Fruit fly (Drosophila melanogaster) whole organism, wandering third instar larva: ENCODE data around the gene CG14839.

Experiments used
- Abd-B ChIP-seq: fragments of >200 bp; optimal IDR thresholded peaks from 2 replicates; lab custom pipeline; 2017; ENCODE audit warnings: missing biosample characterization, missing genetic modification characterization
- CG32264 ChIP-seq: fragments of 200-800 bp; sonication (Bioruptor generic); optimal IDR thresholded peaks from 2 replicates; lab custom pipeline; 2016; ENCODE audit warnings: missing biosample characterization, missing genetic modification characterization
- CG9705 ChIP-seq: fragments of 200-800 bp; sonication (Bioruptor generic); optimal IDR thresholded peaks from 2 replicates; lab custom pipeline; 2018; ENCODE audit warnings: missing biosample characterization, mild to moderate bottlenecking, missing genetic modification characterization
- CrebA ChIP-seq: fragments of 200-800 bp; sonication (Bioruptor generic); optimal IDR thresholded peaks from 2 replicates; lab custom pipeline; 2016; ENCODE audit warnings: missing biosample characterization, mild to moderate bottlenecking, missing genetic modification characterization, borderline replicate concordance
- Dfd ChIP-seq: fragments of >200 bp; optimal IDR thresholded peaks from 2 replicates; lab custom pipeline; 2017; ENCODE audit warnings: missing biosample characterization, missing genetic modification characterization
- Dif ChIP-seq: fragments of 200-275, 200-300 bp; sonication (Bioruptor generic); optimal IDR thresholded peaks from 2 replicates; lab custom pipeline; 2018; ENCODE audit warnings: missing biosample characterization, missing genetic modification characterization; ENCODE audit not compliant: partially characterized antibody
- GATAd ChIP-seq: sonication (Bioruptor generic); optimal IDR thresholded peaks from 2 replicates; lab custom pipeline; 2016; ENCODE audit warnings: missing biosample characterization, missing genetic modification characterization
- HLH106 ChIP-seq: fragments of 200-800 bp; optimal IDR thresholded peaks from 3 replicates; lab custom pipeline; 2019; ENCODE audit warnings: missing biosample characterization, mild to moderate bottlenecking, missing genetic modification characterization, moderate library complexity
- Hr78 ChIP-seq: fragments of >200 bp; optimal IDR thresholded peaks from 2 replicates; lab custom pipeline; 2017; ENCODE audit warnings: missing biosample characterization, missing genetic modification characterization
- Hr83 ChIP-seq: fragments of 200-300 bp; sonication (Bioruptor generic); optimal IDR thresholded peaks from 2 replicates; lab custom pipeline; 2016; ENCODE audit warnings: missing biosample characterization, mild to moderate bottlenecking, missing genetic modification characterization, moderate library complexity; ENCODE audit not compliant: poor library complexity, severe bottlenecking
- Jra ChIP-seq: sonication (Bioruptor generic); optimal IDR thresholded peaks from 2 replicates; lab custom pipeline; 2016; ENCODE audit warnings: missing biosample characterization, missing genetic modification characterization
- Mio ChIP-seq: sonication (Bioruptor generic); optimal IDR thresholded peaks from 2 replicates; lab custom pipeline; 2016; ENCODE audit warnings: missing biosample characterization, missing genetic modification characterization
- Myc ChIP-seq: fragments of >200 bp; optimal IDR thresholded peaks from 2 replicates; lab custom pipeline; 2017
- N ChIP-seq: fragments of >200 bp; optimal IDR thresholded peaks from 2 replicates; lab custom pipeline; 2018; ENCODE audit warnings: missing biosample characterization, missing external identifiers, missing genetic modification characterization
- OdsH ChIP-seq: fragments of 200-800 bp; sonication (Bioruptor generic); optimal IDR thresholded peaks from 2 replicates; lab custom pipeline; 2016; ENCODE audit warnings: missing biosample characterization, mild to moderate bottlenecking, missing genetic modification characterization
- Rel ChIP-seq, 2 experiments: fragments of 200-800 bp; sonication (Bioruptor generic) in 1 of 2; optimal IDR thresholded peaks; 2 replicates in 1 of 2; 3 replicates in 1 of 2; lab custom pipeline; 2016 to 2019; ENCODE audit warnings: mild to moderate bottlenecking in 2 of 2, missing biosample characterization in 2 of 2, missing genetic modification characterization in 2 of 2, moderate library complexity in 1 of 2
- Sp1 ChIP-seq: fragments of 200-800 bp; sonication (Bioruptor generic); optimal IDR thresholded peaks from 3 replicates; lab custom pipeline; 2019; ENCODE audit warnings: missing biosample characterization, mild to moderate bottlenecking, missing genetic modification characterization, moderate library complexity
- Vsx2 ChIP-seq: fragments of 200-300, 225-300 bp; sonication (Bioruptor generic); optimal IDR thresholded peaks from 2 replicates; lab custom pipeline; 2018; ENCODE audit warnings: missing biosample characterization, missing genetic modification characterization; ENCODE audit not compliant: partially characterized antibody
- br ChIP-seq: fragments of 200-800 bp; sonication (Bioruptor generic); optimal IDR thresholded peaks from 2 replicates; lab custom pipeline; 2016; ENCODE audit warnings: missing biosample characterization, missing genetic modification characterization
- brk ChIP-seq: fragments of 200-800 bp; sonication (Bioruptor generic); optimal IDR thresholded peaks from 2 replicates; lab custom pipeline; 2016; ENCODE audit warnings: missing biosample characterization, mild to moderate bottlenecking, missing genetic modification characterization
- dl ChIP-seq, 2 experiments: fragments of 175-275, 200-275 bp in 1 of 2; fragments of 200-275 bp in 1 of 2; sonication (Bioruptor generic); optimal IDR thresholded peaks; lab custom pipeline; 2018; ENCODE audit warnings: mild to moderate bottlenecking in 2 of 2, missing biosample characterization in 2 of 2, missing genetic modification characterization in 2 of 2, moderate library complexity in 2 of 2; ENCODE audit not compliant: partially characterized antibody in 2 of 2, insufficient read depth in 1 of 2
- dmrt93B ChIP-seq: fragments of 200-800 bp; sonication (Bioruptor generic); optimal IDR thresholded peaks from 2 replicates; lab custom pipeline; 2018; ENCODE audit warnings: missing biosample characterization, mild to moderate bottlenecking, missing genetic modification characterization
- ey ChIP-seq: fragments of 200-800 bp; sonication (Bioruptor generic); optimal IDR thresholded peaks from 2 replicates; lab custom pipeline; 2016; ENCODE audit warnings: missing biosample characterization, missing genetic modification characterization
- foxo ChIP-seq, 2 experiments: fragments of 200-800 bp; sonication (Bioruptor generic); optimal IDR thresholded peaks; 2 replicates in 1 of 2; 3 replicates in 1 of 2; lab custom pipeline; 2016 to 2017; ENCODE audit warnings: missing biosample characterization in 2 of 2, missing genetic modification characterization in 2 of 2
- fru ChIP-seq: fragments of 200-800 bp; sonication (Bioruptor generic); optimal IDR thresholded peaks from 3 replicates; lab custom pipeline; 2016; ENCODE audit warnings: missing biosample characterization, mild to moderate bottlenecking, missing genetic modification characterization
- h ChIP-seq: fragments of 200-800 bp; sonication (Bioruptor generic); optimal IDR thresholded peaks from 3 replicates; lab custom pipeline; 2016; ENCODE audit warnings: missing biosample characterization, mild to moderate bottlenecking, missing genetic modification characterization
- jim ChIP-seq: fragments of 175-275, 200-325 bp; sonication (Bioruptor generic); optimal IDR thresholded peaks from 2 replicates; lab custom pipeline; 2016; ENCODE audit warnings: missing biosample characterization, mild to moderate bottlenecking, missing genetic modification characterization
- lola ChIP-seq: fragments of >200 bp; optimal IDR thresholded peaks from 2 replicates; lab custom pipeline; 2017; ENCODE audit warnings: missing biosample characterization, missing genetic modification characterization
- pan ChIP-seq: fragments of >200 bp; optimal IDR thresholded peaks from 2 replicates; lab custom pipeline; 2017
- psq ChIP-seq: fragments of 200-800 bp; sonication (Bioruptor generic); optimal IDR thresholded peaks from 3 replicates; lab custom pipeline; 2017; ENCODE audit warnings: missing biosample characterization, mild to moderate bottlenecking, missing genetic modification characterization, moderate library complexity
- rgr ChIP-seq: fragments of 200-800 bp; sonication (Bioruptor generic); optimal IDR thresholded peaks from 3 replicates; lab custom pipeline; 2016; ENCODE audit warnings: missing biosample characterization, mild to moderate bottlenecking, missing genetic modification characterization
- sage ChIP-seq: fragments of 200-800 bp; sonication (Bioruptor generic); optimal IDR thresholded peaks from 2 replicates; lab custom pipeline; 2016; ENCODE audit warnings: missing biosample characterization, mild to moderate bottlenecking, missing genetic modification characterization
- sv ChIP-seq: fragments of 200-800 bp; sonication (Bioruptor generic); optimal IDR thresholded peaks from 3 replicates; lab custom pipeline; 2016; ENCODE audit warnings: missing biosample characterization, missing genetic modification characterization
- woc ChIP-seq: sonication (Bioruptor generic); optimal IDR thresholded peaks from 2 replicates; lab custom pipeline; 2016; ENCODE audit warnings: missing biosample characterization, mild to moderate bottlenecking, missing genetic modification characterization

The CG14839 gene

dm6 chr3R:14297489-14297888 lies 35.3 kb downstream of the CG14839 start:
- no peak for TF ChIP-seq Hr78 (GFP tag; lab: Kevin White, UChicago)
- TF ChIP-seq HLH106 (tag; lab: Kevin White, UChicago): no peak
- TF ChIP-seq, all 38 proteins: peak for 0

dm6 chr3R:14298078-14298896 lies 36.1 kb downstream of the CG14839 start:
- no peak for TF ChIP-seq sv (GFP tag; lab: Kevin White, UChicago)
- TF ChIP-seq pan: no peak
- TF ChIP-seq N (GFP tag; lab: Kevin White, UChicago): peak; percentile 1
- no peak for TF ChIP-seq brk
- TF ChIP-seq Mio (GFP tag; lab: Kevin White, UChicago): no peak
- TF ChIP-seq sage: no peak
- no peak for TF ChIP-seq jim (GFP tag; lab: Kevin White, UChicago)
- no peak for TF ChIP-seq CG9705
- TF ChIP-seq GATAd (GFP tag; lab: Kevin White, UChicago): no peak
- no peak for TF ChIP-seq CrebA (GFP tag; lab: Kevin White, UChicago)
- peak; percentile 33 for TF ChIP-seq OdsH (GFP tag; lab: Kevin White, UChicago)
- no peak for TF ChIP-seq Jra (GFP tag; lab: Kevin White, UChicago)
- no peak for TF ChIP-seq foxo (GFP tag; optimal IDR thresholded peaks at IDR 0.05; lab: Kevin White, UChicago)
- no peak for TF ChIP-seq CG32264 (GFP tag; lab: Kevin White, UChicago)
- TF ChIP-seq Vsx2 (GFP tag; lab: Kevin White, UChicago): no peak
- TF ChIP-seq ey: no peak
- TF ChIP-seq Rel (GFP tag; optimal IDR thresholded peaks at IDR 0.05; lab: Kevin White, UChicago): no peak
- peak; percentile 47 for TF ChIP-seq Rel (tag; optimal IDR thresholded peaks at IDR 0.05; lab: Kevin White, UChicago)
- no peak for TF ChIP-seq Dfd (GFP tag; lab: Kevin White, UChicago)
- TF ChIP-seq HLH106 (tag; lab: Kevin White, UChicago): no peak
- TF ChIP-seq rgr: no peak
- TF ChIP-seq Abd-B: no peak
- no peak for TF ChIP-seq br (GFP tag; lab: Kevin White, UChicago)
- TF ChIP-seq Dif: no peak
- no peak for TF ChIP-seq lola (GFP tag; lab: Kevin White, UChicago)
- TF ChIP-seq dmrt93B (GFP tag; lab: Kevin White, UChicago): no peak
- no peak for TF ChIP-seq woc (GFP tag; lab: Kevin White, UChicago)
- TF ChIP-seq fru (GFP tag; lab: Kevin White, UChicago): no peak
- TF ChIP-seq h: peak; percentile 45
- peak; percentile 30 for TF ChIP-seq psq (GFP tag; lab: Kevin White, UChicago)
- peak; percentile 50 for TF ChIP-seq Hr83
- TF ChIP-seq Sp1: no peak
- no peak for TF ChIP-seq Myc (lab: Kevin White, UChicago)
- TF ChIP-seq Hr78 (GFP tag; lab: Kevin White, UChicago): no peak
- TF ChIP-seq, all 38 proteins: peak for 6

dm6 chr3R:14299891-14300290 lies 37.7 kb downstream of the CG14839 start:
- TF ChIP-seq foxo (GFP tag; optimal IDR thresholded peaks at IDR 0.05; lab: Kevin White, UChicago): no peak
- no peak for TF ChIP-seq Myc (lab: Kevin White, UChicago)
- TF ChIP-seq sage: no peak
- no peak for TF ChIP-seq Rel (GFP tag; optimal IDR thresholded peaks at IDR 0.05; lab: Kevin White, UChicago)
- no peak for TF ChIP-seq Rel (tag; optimal IDR thresholded peaks at IDR 0.05; lab: Kevin White, UChicago)
- no peak for TF ChIP-seq Jra (GFP tag; lab: Kevin White, UChicago)
- TF ChIP-seq br (GFP tag; lab: Kevin White, UChicago): no peak
- no peak for TF ChIP-seq dl (GFP tag; optimal IDR thresholded peaks at IDR 0.05; lab: Kevin White, UChicago; ENCODE audit: insufficient read depth in 1 of 2, partially characterized antibody in 2 of 2)

dm6 chr3R:14302128-14302527 lies 39.9 kb downstream of the CG14839 start, which contains the start of gene IFT54:
Gene IFT54, plus strand, starts transcription at chr3R:14302428.
- TF ChIP-seq Jra (GFP tag; lab: Kevin White, UChicago) (no peak), lola (GFP tag; lab: Kevin White, UChicago) (no peak), GATAd (GFP tag; lab: Kevin White, UChicago) (no peak)
